Worm (Caenorhabditis elegans): ENCODE data around the gene F48E8.2.

F48E8.2 gene

ce11 chrIII:5448177-5448576, 16.0 kb upstream of the F48E8.2 start, which contains the start of gene skpt-1:
Gene skpt-1 (minus strand): TSS chrIII:5448395.
- TF ChIP-seq ceh-16 (tag; optimal IDR thresholded peaks at IDR 0.05): no peak
- no peak for TF ChIP-seq lin-13 (GFP tag; optimal IDR thresholded peaks at IDR 0.05)
- TF ChIP-seq fos-1 (tag; optimal IDR thresholded peaks at IDR 0.05): peak; percentile 9
- no peak for TF ChIP-seq sma-3 (GFP tag; optimal IDR thresholded peaks at IDR 0.05)
- no peak for TF ChIP-seq nhr-237 (tag; optimal IDR thresholded peaks at IDR 0.05)
- no peak for TF ChIP-seq skn-1 (tag; optimal IDR thresholded peaks at IDR 0.05)
- no peak for TF ChIP-seq sma-9 (GFP tag; optimal IDR thresholded peaks at IDR 0.05)
- TF ChIP-seq sma-9 (tag; optimal IDR thresholded peaks at IDR 0.05): no peak
- no peak for TF ChIP-seq nhr-21 (tag; optimal IDR thresholded peaks at IDR 0.05)
- TF ChIP-seq ztf-1 (GFP tag; conservative IDR thresholded peaks at IDR 0.05): no peak
- no peak for TF ChIP-seq mab-5 (tag; optimal IDR thresholded peaks at IDR 0.05)
- TF ChIP-seq alr-1 (tag; optimal IDR thresholded peaks at IDR 0.05): no peak
- TF ChIP-seq nhr-6 (tag; optimal IDR thresholded peaks at IDR 0.05): no peak
- TF ChIP-seq nhr-10 (tag; optimal IDR thresholded peaks at IDR 0.05): no peak
- peak; percentile 65 for TF ChIP-seq unc-55 (GFP tag; optimal IDR thresholded peaks at IDR 0.05)
- TF ChIP-seq peb-1 (tag; optimal IDR thresholded peaks at IDR 0.05): no peak
- TF ChIP-seq nhr-23 (tag; optimal IDR thresholded peaks at IDR 0.05): no peak
- peak in 1 of 2 experiments; percentile 76 for TF ChIP-seq lsy-2 (tag; optimal IDR thresholded peaks at IDR 0.05)
- peak; percentile 82 for TF ChIP-seq gmeb-1 (tag; optimal IDR thresholded peaks at IDR 0.05)
- no peak for TF ChIP-seq elt-1 (tag; optimal IDR thresholded peaks at IDR 0.05)
- peak; percentile 7 for TF ChIP-seq nhr-129 (tag; optimal IDR thresholded peaks at IDR 0.05)
- TF ChIP-seq lin-11 (tag; optimal IDR thresholded peaks at IDR 0.05): no peak
- TF ChIP-seq nhr-12 (tag; optimal IDR thresholded peaks at IDR 0.05): no peak
- TF ChIP-seq C34F6.9 (tag; optimal IDR thresholded peaks at IDR 0.05): peak; percentile 51
- no peak for TF ChIP-seq nhr-77 (tag; optimal IDR thresholded peaks at IDR 0.05)
- no peak for TF ChIP-seq lin-39 (tag; optimal IDR thresholded peaks at IDR 0.05)
- no peak for TF ChIP-seq mdl-1 (tag; optimal IDR thresholded peaks at IDR 0.05)
- TF ChIP-seq ZK546.5 (tag; optimal IDR thresholded peaks at IDR 0.05): no peak
- TF ChIP-seq sem-4 (tag; optimal IDR thresholded peaks at IDR 0.05): no peak

ce11 chrIII:5449762-5450308, 14.3 kb upstream of the F48E8.2 start, which contains the start of gene F48E8.8:
Gene F48E8.8 (minus strand): TSS chrIII:5449812.
- no peak for TF ChIP-seq Y55F3AM.14 (GFP tag; optimal IDR thresholded peaks at IDR 0.05)
- peak; percentile 15 for TF ChIP-seq fos-1 (tag; optimal IDR thresholded peaks at IDR 0.05)
- TF ChIP-seq mbf-1 (tag; optimal IDR thresholded peaks at IDR 0.05): no peak
- TF ChIP-seq R02D3.7 (tag; optimal IDR thresholded peaks at IDR 0.05): no peak
- TF ChIP-seq nhr-6 (tag; optimal IDR thresholded peaks at IDR 0.05): no peak
- TF ChIP-seq nhr-77 (tag; optimal IDR thresholded peaks at IDR 0.05): no peak
- TF ChIP-seq blmp-1 (tag; optimal IDR thresholded peaks at IDR 0.05; ENCODE audit: insufficient read depth): no peak
- TF ChIP-seq lin-39 (tag; optimal IDR thresholded peaks at IDR 0.05): no peak
- TF ChIP-seq snpc-4 (tag; optimal IDR thresholded peaks at IDR 0.05): no peak
- no peak for TF ChIP-seq ceh-82 (tag; optimal IDR thresholded peaks at IDR 0.05)
- TF ChIP-seq unc-62 (GFP tag; optimal IDR thresholded peaks at IDR 0.05): no peak
- peak; percentile 21 to 80 for TF ChIP-seq lsy-2 (tag; optimal IDR thresholded peaks at IDR 0.05)
- TF ChIP-seq lin-13 (GFP tag; optimal IDR thresholded peaks at IDR 0.05): peak; percentile 18
- no peak for TF ChIP-seq nhr-11 (tag; optimal IDR thresholded peaks at IDR 0.05)
- peak; percentile 13 for TF ChIP-seq sem-4 (tag; optimal IDR thresholded peaks at IDR 0.05)
- peak; percentile 71 for TF ChIP-seq unc-55 (GFP tag; optimal IDR thresholded peaks at IDR 0.05)
- no peak for TF ChIP-seq peb-1 (tag; optimal IDR thresholded peaks at IDR 0.05)
- TF ChIP-seq F13H6.1 (tag; optimal IDR thresholded peaks at IDR 0.05): peak; percentile 79
- TF ChIP-seq ztf-11 (tag; optimal IDR thresholded peaks at IDR 0.05): no peak
- TF ChIP-seq elt-1 (tag; optimal IDR thresholded peaks at IDR 0.05): no peak
- peak; percentile 61 for TF ChIP-seq crh-2 (tag; optimal IDR thresholded peaks at IDR 0.05)
- TF ChIP-seq gmeb-1 (tag; optimal IDR thresholded peaks at IDR 0.05): peak; percentile 11
- peak; percentile 59 for TF ChIP-seq C34F6.9 (tag; optimal IDR thresholded peaks at IDR 0.05)
- no peak for TF ChIP-seq sma-3 (GFP tag; optimal IDR thresholded peaks at IDR 0.05)
- TF ChIP-seq sma-9 (GFP tag; optimal IDR thresholded peaks at IDR 0.05): peak; percentile 59
- TF ChIP-seq sma-9 (tag; optimal IDR thresholded peaks at IDR 0.05): no peak
- no peak for TF ChIP-seq mdl-1 (tag; optimal IDR thresholded peaks at IDR 0.05)
- no peak for TF ChIP-seq unc-39 (tag; optimal IDR thresholded peaks at IDR 0.05)
- no peak for TF ChIP-seq nhr-10 (tag; optimal IDR thresholded peaks at IDR 0.05)
- no peak for TF ChIP-seq skn-1 (tag; optimal IDR thresholded peaks at IDR 0.05)
- TF ChIP-seq ztf-4 (tag; optimal IDR thresholded peaks at IDR 0.05): no peak
- no peak for TF ChIP-seq nhr-12 (tag; optimal IDR thresholded peaks at IDR 0.05)
- TF ChIP-seq nhr-23 (tag; optimal IDR thresholded peaks at IDR 0.05): no peak
- no peak for TF ChIP-seq mab-5 (tag; optimal IDR thresholded peaks at IDR 0.05)
- TF ChIP-seq aly-2 (tag; optimal IDR thresholded peaks at IDR 0.05): no peak
- no peak for TF ChIP-seq ceh-16 (tag; optimal IDR thresholded peaks at IDR 0.05)
- TF ChIP-seq elt-3 (tag; optimal IDR thresholded peaks at IDR 0.05): no peak
- TF ChIP-seq nhr-129 (tag; optimal IDR thresholded peaks at IDR 0.05): peak; percentile 85
- no peak for TF ChIP-seq dmd-4 (tag; optimal IDR thresholded peaks at IDR 0.05)
- no peak for TF ChIP-seq ama-1 (optimal IDR thresholded peaks at IDR 0.05)
- no peak for TF ChIP-seq egl-27 (tag; optimal IDR thresholded peaks at IDR 0.05)
- TF ChIP-seq ZK546.5 (tag; optimal IDR thresholded peaks at IDR 0.05): no peak
- no peak for TF ChIP-seq ztf-1 (GFP tag; conservative IDR thresholded peaks at IDR 0.05)
- no peak for TF ChIP-seq nhr-21 (tag; optimal IDR thresholded peaks at IDR 0.05)
- no peak for TF ChIP-seq zag-1 (tag; optimal IDR thresholded peaks at IDR 0.05)
- no peak for TF ChIP-seq nhr-25 (tag; optimal IDR thresholded peaks at IDR 0.05)
- TF ChIP-seq lin-11 (tag; optimal IDR thresholded peaks at IDR 0.05): peak; percentile 41
- no peak for TF ChIP-seq nhr-237 (tag; optimal IDR thresholded peaks at IDR 0.05)

Measured in whole organism, L2 larva.